Fruit fly (Drosophila melanogaster) whole organism, embryonic: ENCODE measurements around the gene CG12607.

ENCODE experiments used
- ATbp ChIP-seq: fragments of 200-800 bp; sonication (Bioruptor generic); optimal IDR thresholded peaks from 2 replicates; lab custom pipeline; 2017; ENCODE audit warnings: missing biosample characterization, mild to moderate bottlenecking, missing genetic modification characterization, missing genetic modification reagents
- Aef1 ChIP-seq: fragments of 200-800 bp; sonication (Bioruptor generic); IDR thresholded peaks from 3 replicates; pipeline ENCODE4 v1.3.6; 2022; ENCODE audit warnings: missing biosample characterization, missing genetic modification characterization
- Blimp-1 ChIP-seq: fragments of 200-800 bp; sonication (Bioruptor generic); optimal IDR thresholded peaks from 3 replicates; lab custom pipeline; 2018; ENCODE audit warnings: missing biosample characterization, missing genetic modification characterization, mild to moderate bottlenecking, moderate library complexity, missing genetic modification reagents
- CG10979 ChIP-seq: fragments of 200-800 bp; sonication (Bioruptor generic); optimal IDR thresholded peaks from 2 replicates; lab custom pipeline; 2018; ENCODE audit warnings: missing biosample characterization, mild to moderate bottlenecking, missing genetic modification characterization, moderate library complexity
- CG12659 ChIP-seq: fragments of 200-800 bp; sonication (Bioruptor generic); optimal IDR thresholded peaks from 3 replicates; lab custom pipeline; 2017; ENCODE audit warnings: mild to moderate bottlenecking, missing biosample characterization, missing genetic modification reagents, missing genetic modification characterization
- CG12744 ChIP-seq: fragments of 200-800 bp; sonication (Bioruptor generic); optimal IDR thresholded peaks from 2 replicates; lab custom pipeline; 2016; ENCODE audit warnings: missing biosample characterization, missing genetic modification characterization
- CG13424 ChIP-seq: fragments of 200-800 bp; sonication (Bioruptor generic); optimal IDR thresholded peaks from 2 replicates; lab custom pipeline; 2019; ENCODE audit warnings: missing biosample characterization, mild to moderate bottlenecking, missing genetic modification characterization, moderate library complexity
- CG13775 ChIP-seq: fragments of 200-800 bp; sonication (Bioruptor generic); optimal IDR thresholded peaks from 3 replicates; lab custom pipeline; 2017; ENCODE audit warnings: missing biosample characterization, mild to moderate bottlenecking, missing genetic modification characterization
- CG14014 ChIP-seq: fragments of 200-800 bp; sonication (Bioruptor generic); IDR thresholded peaks from 2 replicates; pipeline ENCODE4 v1.3.6; 2022; ENCODE audit warnings: missing biosample characterization, missing genetic modification characterization
- CG14710 ChIP-seq: fragments of 200-800 bp; sonication (Bioruptor generic); optimal IDR thresholded peaks from 3 replicates; lab custom pipeline; 2019; ENCODE audit warnings: missing biosample characterization, mild to moderate bottlenecking, missing genetic modification characterization, moderate library complexity
- CG16815 ChIP-seq: fragments of 200-800 bp; sonication (Bioruptor generic); optimal IDR thresholded peaks from 3 replicates; lab custom pipeline; 2017; ENCODE audit warnings: missing biosample characterization, mild to moderate bottlenecking, missing genetic modification characterization
- CG17361 ChIP-seq: fragments of 200-800 bp; sonication (Bioruptor generic); IDR thresholded peaks from 3 replicates; pipeline ENCODE4 v1.3.6; 2022; ENCODE audit warnings: missing biosample characterization, missing genetic modification characterization
- CG3847 ChIP-seq: fragments of 200-800 bp; sonication (Bioruptor generic); IDR thresholded peaks from 2 replicates; pipeline ENCODE4 v1.3.6; 2022; ENCODE audit warnings: missing biosample characterization, missing genetic modification characterization
- CG4282 ChIP-seq: fragments of 200-800 bp; sonication (Bioruptor generic); optimal IDR thresholded peaks from 2 replicates; lab custom pipeline; 2016; ENCODE audit warnings: missing biosample characterization, missing genetic modification characterization
- CG4360 ChIP-seq: fragments of 200-800 bp; sonication (Bioruptor generic); IDR thresholded peaks from 2 replicates; pipeline ENCODE4 v1.3.6; 2022; ENCODE audit warnings: missing biosample characterization, missing genetic modification characterization
- CG6254 ChIP-seq: fragments of 200-800 bp; sonication (Bioruptor generic); optimal IDR thresholded peaks from 3 replicates; lab custom pipeline; 2017; ENCODE audit warnings: mild to moderate bottlenecking, missing biosample characterization, missing genetic modification reagents, missing genetic modification characterization
- CG6654 ChIP-seq: fragments of 200-800 bp; sonication (Bioruptor generic); optimal IDR thresholded peaks from 2 replicates; lab custom pipeline; 2017; ENCODE audit warnings: missing biosample characterization, mild to moderate bottlenecking, missing genetic modification characterization
- CG8290 ChIP-seq, 3 experiments: fragments of 200-800 bp; sonication (Bioruptor generic); optimal IDR thresholded peaks; 2 replicates each; lab custom pipeline; 2016 to 2019; ENCODE audit warnings: missing biosample characterization in 3 of 3, missing genetic modification characterization in 3 of 3, mild to moderate bottlenecking in 2 of 3, moderate library complexity in 1 of 3
- Dbx ChIP-seq: fragments of 200-800 bp; sonication (Bioruptor generic); IDR thresholded peaks from 3 replicates; pipeline ENCODE4 v1.3.6; 2022; ENCODE audit warnings: missing biosample characterization, missing genetic modification characterization
- Deaf1 ChIP-seq: fragments of 200-800 bp; optimal IDR thresholded peaks from 3 replicates; lab custom pipeline; 2019; ENCODE audit warnings: missing biosample characterization, mild to moderate bottlenecking, missing genetic modification characterization, moderate library complexity
- Dek ChIP-seq: fragments of 200-800 bp; sonication (Bioruptor generic); optimal IDR thresholded peaks from 3 replicates; lab custom pipeline; 2019; ENCODE audit warnings: missing biosample characterization, mild to moderate bottlenecking, missing genetic modification characterization, moderate library complexity
- HLHmδ ChIP-seq: fragments of 200-800 bp; sonication (Bioruptor generic); optimal IDR thresholded peaks from 2 replicates; lab custom pipeline; 2018; ENCODE audit warnings: missing biosample characterization, mild to moderate bottlenecking, missing genetic modification characterization, moderate library complexity
- Hsf ChIP-seq: fragments of 200-800 bp; sonication (Bioruptor generic); optimal IDR thresholded peaks from 3 replicates; lab custom pipeline; 2016; ENCODE audit warnings: missing biosample characterization, missing genetic modification characterization
- Max ChIP-seq: fragments of 200-800 bp; sonication (Bioruptor generic); optimal IDR thresholded peaks from 2 replicates; lab custom pipeline; 2016; ENCODE audit warnings: missing biosample characterization, mild to moderate bottlenecking, missing genetic modification characterization
- NC2β ChIP-seq: fragments of 200-800 bp; sonication (Bioruptor generic); optimal IDR thresholded peaks from 2 replicates; lab custom pipeline; 2016; ENCODE audit warnings: missing biosample characterization, missing genetic modification characterization
- Nf-YB ChIP-seq: fragments of 200-800 bp; sonication (Bioruptor generic); optimal IDR thresholded peaks from 3 replicates; lab custom pipeline; 2019; ENCODE audit warnings: missing biosample characterization, mild to moderate bottlenecking, missing genetic modification characterization, moderate library complexity
- NfI ChIP-seq: fragments of 200-800 bp; sonication (Bioruptor generic); optimal IDR thresholded peaks from 3 replicates; lab custom pipeline; 2018; ENCODE audit warnings: missing biosample characterization, mild to moderate bottlenecking, missing genetic modification characterization, moderate library complexity
- Ptx1 ChIP-seq: fragments of 200-800 bp; sonication (Bioruptor generic); IDR thresholded peaks from 2 replicates; pipeline ENCODE4 v1.3.6; 2022; ENCODE audit warnings: missing biosample characterization, missing genetic modification characterization
- Sry-δ ChIP-seq: fragments of 200-800 bp; sonication (Bioruptor generic); optimal IDR thresholded peaks from 2 replicates; lab custom pipeline; 2016; ENCODE audit warnings: missing biosample characterization, missing genetic modification characterization
- TFAM ChIP-seq: fragments of 200-800 bp; sonication (Bioruptor generic); optimal IDR thresholded peaks from 2 replicates; lab custom pipeline; 2017; ENCODE audit warnings: missing biosample characterization, missing genetic modification characterization, inconsistent platforms
- Xrp1 ChIP-seq: fragments of 200-800 bp; sonication (Bioruptor generic); IDR thresholded peaks from 2 replicates; pipeline ENCODE4 v1.3.6; 2022; ENCODE audit warnings: missing biosample characterization, missing genetic modification characterization
- ac ChIP-seq: fragments of 200-800 bp; sonication (Bioruptor generic); optimal IDR thresholded peaks from 3 replicates; lab custom pipeline; 2017; ENCODE audit warnings: missing biosample characterization, mild to moderate bottlenecking, missing genetic modification characterization
- bowl ChIP-seq: fragments of 200-800 bp; sonication (Bioruptor generic); IDR thresholded peaks from 2 replicates; pipeline ENCODE4 v1.3.6; 2022; ENCODE audit warnings: missing biosample characterization, missing genetic modification characterization
- bsh ChIP-seq, 2 experiments: fragments of 200-800 bp; sonication (Bioruptor generic); optimal IDR thresholded peaks; 2 replicates each; lab custom pipeline; 2017 to 2018; ENCODE audit warnings: mild to moderate bottlenecking in 2 of 2, missing biosample characterization in 2 of 2, missing genetic modification characterization in 2 of 2, moderate library complexity in 1 of 2
- cad ChIP-seq: fragments of >200 bp; optimal IDR thresholded peaks from 2 replicates; lab custom pipeline; 2017; ENCODE audit warnings: missing biosample characterization, missing genetic modification characterization
- corto ChIP-seq: fragments of 200-800 bp; sonication (Bioruptor generic); optimal IDR thresholded peaks from 2 replicates; lab custom pipeline; 2016; ENCODE audit warnings: missing biosample characterization, mild to moderate bottlenecking, missing genetic modification characterization, moderate library complexity
- dati ChIP-seq: fragments of 200-800 bp; sonication (Bioruptor generic); IDR thresholded peaks from 2 replicates; pipeline ENCODE4 v1.3.6; 2022; ENCODE audit warnings: missing biosample characterization, missing genetic modification characterization
- dimm ChIP-seq: fragments of 200-800 bp; sonication (Bioruptor generic); IDR thresholded peaks from 2 replicates; pipeline ENCODE4 v1.3.6; 2022; ENCODE audit warnings: missing biosample characterization, missing genetic modification characterization
- dm ChIP-seq: fragments of 200-800 bp; sonication (Bioruptor generic); optimal IDR thresholded peaks from 3 replicates; lab custom pipeline; 2016; ENCODE audit warnings: missing biosample characterization, missing genetic modification characterization
- esg ChIP-seq: fragments of 200-800 bp; sonication (Bioruptor generic); conservative IDR thresholded peaks from 2 replicates; pipeline ENCODE4 v1.3.6; 2022; ENCODE audit warnings: missing biosample characterization, missing genetic modification characterization
- fd96Cb ChIP-seq: fragments of 200-800 bp; sonication (Bioruptor generic); optimal IDR thresholded peaks from 2 replicates; lab custom pipeline; 2018; ENCODE audit warnings: missing biosample characterization, mild to moderate bottlenecking, missing genetic modification characterization, moderate library complexity
- ham ChIP-seq: fragments of 200-800 bp; sonication (Bioruptor generic); IDR thresholded peaks from 2 replicates; pipeline ENCODE4 v1.3.6; 2022; ENCODE audit warnings: missing biosample characterization, missing genetic modification characterization
- mirr ChIP-seq: fragments of 200-800 bp; sonication (Bioruptor generic); optimal IDR thresholded peaks from 3 replicates; lab custom pipeline; 2018; ENCODE audit warnings: missing biosample characterization, mild to moderate bottlenecking, missing genetic modification characterization
- pho ChIP-seq: fragments of 200-800 bp; sonication (Bioruptor generic); optimal IDR thresholded peaks from 2 replicates; lab custom pipeline; 2016; ENCODE audit warnings: missing biosample characterization, missing genetic modification characterization
- pros ChIP-seq: fragments of 200-800 bp; sonication (Bioruptor generic); optimal IDR thresholded peaks from 3 replicates; lab custom pipeline; 2019; ENCODE audit warnings: missing biosample characterization, mild to moderate bottlenecking, missing genetic modification characterization, moderate library complexity
- sens ChIP-seq: fragments of 200-800 bp; sonication (Bioruptor generic); peaks from one replicate; lab custom pipeline; 2016; ENCODE audit warnings: missing biosample characterization, missing genetic modification characterization
- vvl ChIP-seq: fragments of 200-800 bp; sonication (Bioruptor generic); IDR thresholded peaks from 2 replicates; pipeline ENCODE4 v1.3.6; 2022; ENCODE audit warnings: missing biosample characterization, missing genetic modification characterization

Gene CG12607

DNA sequence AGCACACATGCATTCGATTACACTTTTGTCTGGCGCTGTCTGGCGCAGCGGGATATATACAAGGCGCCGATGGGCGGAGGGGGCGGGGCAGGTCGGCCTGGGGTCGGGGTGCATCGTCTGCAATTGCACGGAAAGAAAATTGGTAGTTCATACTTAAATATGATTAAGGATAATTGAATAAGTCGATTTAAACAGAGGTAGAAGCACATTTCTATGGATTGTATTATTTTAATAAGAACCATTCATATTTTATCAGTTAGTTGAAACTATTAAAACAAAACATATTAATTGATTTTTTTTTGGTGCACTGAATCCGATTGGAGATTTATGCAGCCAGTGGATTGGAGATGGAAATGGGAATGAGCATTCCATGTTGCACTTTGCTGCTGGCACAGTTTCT, 46.5 kb upstream of the CG12607 start (continued):
- TF ChIP-seq Nf-YB (GFP tag; lab: Kevin White, UChicago) (peak; percentile 24), Ptx1 (GFP tag; lab: Robert Waterston, UW) (0 out of 2 replicates have a peak, but pooled peaks have one; percentile 28), CG14710 (tag; lab: Kevin White, UChicago) (peak; percentile 22), fd96Cb (peak; percentile 31), CG10979 (tag; lab: Kevin White, UChicago) (peak; percentile 67)

DNA sequence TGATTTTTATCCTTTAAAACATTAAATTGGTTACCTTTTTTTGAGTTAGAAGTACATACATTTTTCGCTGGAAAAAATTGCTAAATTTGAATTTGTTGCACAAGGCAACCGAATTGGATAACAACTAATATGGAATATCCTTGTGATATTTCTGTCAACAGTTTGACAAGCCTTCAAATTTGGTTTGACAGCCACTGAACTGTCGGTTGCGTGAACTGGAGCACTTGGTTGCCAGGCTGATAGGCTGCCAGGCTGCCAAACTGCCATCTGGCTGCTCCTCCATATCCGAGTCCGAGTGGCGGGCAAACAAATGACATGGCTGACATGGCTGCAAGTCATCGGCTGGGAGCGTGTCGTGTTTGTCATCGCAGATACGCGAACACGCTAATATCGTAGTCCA, 45.1 kb upstream of the CG12607 start:
- TF ChIP-seq CG4282 (GFP tag; lab: Kevin White, UChicago), result no peak
- TF ChIP-seq CG6654, result peak; percentile 94
- TF ChIP-seq cad (GFP tag; lab: Kevin White, UChicago), result peak; percentile 90
- TF ChIP-seq pho (GFP tag; lab: Kevin White, UChicago), result no peak
- no peak for TF ChIP-seq CG13424 (tag; lab: Kevin White, UChicago)
- TF ChIP-seq ac (GFP tag; lab: Kevin White, UChicago), result no peak
- no peak for TF ChIP-seq Max
- no peak for TF ChIP-seq CG3847 (GFP tag; lab: Robert Waterston, UW)
- TF ChIP-seq CG17361 (GFP tag; lab: Robert Waterston, UW), result no peak
- TF ChIP-seq Sry-δ (GFP tag; lab: Kevin White, UChicago), result no peak
- TF ChIP-seq corto, result no peak
- no peak for TF ChIP-seq Dbx (GFP tag; lab: Robert Waterston, UW)
- TF ChIP-seq dm (GFP tag; lab: Kevin White, UChicago), result no peak

DNA sequence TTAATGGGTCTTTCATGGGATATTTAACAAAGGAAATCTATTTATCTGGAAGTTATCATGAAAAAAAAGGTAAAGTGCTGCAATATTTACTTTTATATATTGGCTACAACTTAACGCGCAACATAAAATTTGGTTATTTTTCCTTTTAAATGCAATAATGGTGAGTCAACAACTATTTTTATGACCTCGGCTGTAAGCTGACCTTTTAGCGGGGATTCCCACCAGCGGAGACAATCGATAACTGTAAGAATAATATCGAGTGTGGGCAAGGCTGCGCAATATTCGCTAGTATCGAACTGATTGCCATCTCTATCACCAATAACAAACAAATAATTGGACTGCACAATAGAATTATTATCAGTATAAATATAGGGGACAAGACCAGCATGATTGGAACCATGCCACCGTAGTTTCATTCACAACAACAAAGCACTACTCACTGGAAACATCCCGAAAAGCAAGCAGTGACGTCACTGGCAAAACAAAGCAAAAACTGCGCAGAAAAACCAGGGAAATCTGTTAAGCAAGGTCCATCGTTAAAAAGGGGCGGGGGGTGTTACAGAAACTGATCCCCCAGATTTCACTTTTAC, 43.1 kb upstream of the CG12607 start, which contains the start of gene Syx17:
Syx17 (plus strand) TSS at position 308 of the 590 bp plus-strand sequence.
- peak; percentile 51 for TF ChIP-seq Blimp-1 (GFP tag; lab: Kevin White, UChicago)
- TF ChIP-seq esg (GFP tag; lab: Robert Waterston, UW), result no peak
- no peak for TF ChIP-seq HLHmδ (GFP tag; lab: Kevin White, UChicago)
- TF ChIP-seq CG13775 (GFP tag; lab: Kevin White, UChicago), result peak; percentile 38
- TF ChIP-seq ATbp, result no peak
- TF ChIP-seq CG12659 (GFP tag; lab: Kevin White, UChicago), result peak; percentile 74
- TF ChIP-seq Deaf1 (tag; lab: Kevin White, UChicago), result peak; percentile 25
- peak; percentile 50 for TF ChIP-seq CG8290 (GFP tag; optimal IDR thresholded peaks at IDR 0.05; lab: Kevin White, UChicago)
- TF ChIP-seq CG8290 (tag; optimal IDR thresholded peaks at IDR 0.05; lab: Kevin White, UChicago), result peak in 1 of 2 experiments; percentile 92
- TF ChIP-seq CG6254 (GFP tag; lab: Kevin White, UChicago), result no peak
- peak; percentile 65 for TF ChIP-seq NC2β (GFP tag; lab: Kevin White, UChicago)
- no peak for TF ChIP-seq CG16815 (GFP tag; lab: Kevin White, UChicago)
- peak; percentile 53 for TF ChIP-seq mirr (GFP tag; lab: Kevin White, UChicago)
- peak; percentile 29 for TF ChIP-seq fd96Cb
- TF ChIP-seq CG14014, result 0 out of 2 replicates have a peak, but pooled peaks have one; percentile 23
- peak; percentile 58 for TF ChIP-seq Hsf (GFP tag; lab: Kevin White, UChicago)
- no peak for TF ChIP-seq dimm
- peak; percentile 25; the same call in 1 of the 2 replicates for TF ChIP-seq CG4360 (GFP tag; lab: Robert Waterston, UW)
- no peak for TF ChIP-seq pros (GFP tag; lab: Kevin White, UChicago)
- TF ChIP-seq bsh (GFP tag; optimal IDR thresholded peaks at IDR 0.05; lab: Kevin White, UChicago), result peak in 1 of 2 experiments; percentile 61
- TF ChIP-seq Aef1 (GFP tag; lab: Robert Waterston, UW), result peak; percentile 40; the same call in 2 of the 3 replicates
- TF ChIP-seq dati (GFP tag; lab: Robert Waterston, UW), result no peak
- TF ChIP-seq CG12744 (GFP tag; lab: Kevin White, UChicago), result peak; percentile 38
- no peak for TF ChIP-seq bowl (GFP tag; lab: Robert Waterston, UW)
- peak; percentile 41 for TF ChIP-seq Dek
- TF ChIP-seq NfI (GFP tag; lab: Kevin White, UChicago), result peak; percentile 34
- TF ChIP-seq TFAM (GFP tag; lab: Kevin White, UChicago), result no peak
- TF ChIP-seq sens (GFP tag; lab: Kevin White, UChicago), result peak; percentile 94
- peak; percentile 73 for TF ChIP-seq vvl (GFP tag; lab: Robert Waterston, UW)
- peak; percentile 31; the same call in 1 of the 2 replicates for TF ChIP-seq Xrp1 (GFP tag; lab: Robert Waterston, UW)
- TF ChIP-seq ham (GFP tag; lab: Robert Waterston, UW), result no peak
